Fruit fly (Drosophila melanogaster) whole organism, embryonic: ENCODE results near the gene CG10137.

ENCODE experiments used
- Bdp1 ChIP-seq: fragments of 200-800 bp; sonication (Bioruptor generic); optimal IDR thresholded peaks from 3 replicates; lab custom pipeline; 2016; ENCODE audit warnings: missing biosample characterization, missing genetic modification characterization
- Bgb ChIP-seq: fragments of 200-800 bp; sonication (Bioruptor generic); IDR thresholded peaks from 2 replicates; pipeline ENCODE4 v1.3.6; 2022; ENCODE audit warnings: missing biosample characterization, missing genetic modification characterization; ENCODE audit not compliant: partially characterized antibody
- CG10366 ChIP-seq: fragments of 200-800 bp; sonication (Bioruptor generic); IDR thresholded peaks from 2 replicates; pipeline ENCODE4 v1.3.6; 2022; ENCODE audit warnings: missing biosample characterization, missing genetic modification characterization
- CG10959 ChIP-seq: fragments of 200-800 bp; sonication (Bioruptor generic); IDR thresholded peaks from 2 replicates; pipeline ENCODE4 v1.3.6; 2022; ENCODE audit warnings: missing biosample characterization, missing genetic modification characterization
- CG11398 ChIP-seq: fragments of 200-800 bp; sonication (Bioruptor generic); optimal IDR thresholded peaks from 2 replicates; lab custom pipeline; 2016; ENCODE audit warnings: missing biosample characterization, missing genetic modification characterization
- CG1233 ChIP-seq: fragments of 200-800 bp; sonication (Bioruptor generic); optimal IDR thresholded peaks from 4 replicates; lab custom pipeline; 2018; ENCODE audit warnings: missing biosample characterization, mild to moderate bottlenecking, missing genetic modification characterization
- CG14667 ChIP-seq: fragments of 200-800 bp; sonication (Bioruptor generic); IDR thresholded peaks from 2 replicates; pipeline ENCODE4 v1.3.6; 2022; ENCODE audit warnings: missing biosample characterization, missing genetic modification characterization
- CG15601 ChIP-seq: fragments of 200-800 bp; sonication (Bioruptor generic); optimal IDR thresholded peaks from 3 replicates; lab custom pipeline; 2019; ENCODE audit warnings: missing biosample characterization, mild to moderate bottlenecking, missing genetic modification characterization, moderate library complexity
- CG1602 ChIP-seq: fragments of 200-800 bp; sonication (Bioruptor generic); optimal IDR thresholded peaks from 3 replicates; lab custom pipeline; 2016; ENCODE audit warnings: missing biosample characterization, missing genetic modification characterization
- CG17802 ChIP-seq: fragments of 200-800 bp; sonication (Bioruptor generic); optimal IDR thresholded peaks from 2 replicates; lab custom pipeline; 2018; ENCODE audit warnings: missing biosample characterization, mild to moderate bottlenecking, missing genetic modification characterization, moderate library complexity
- CG17912 ChIP-seq: fragments of 200-800 bp; sonication (Bioruptor generic); optimal IDR thresholded peaks from 2 replicates; lab custom pipeline; 2018; ENCODE audit warnings: missing biosample characterization, mild to moderate bottlenecking, missing genetic modification characterization
- CG2129 ChIP-seq: fragments of 200-800 bp; sonication (Bioruptor generic); IDR thresholded peaks from 2 replicates; pipeline ENCODE4 v1.3.6; 2022; ENCODE audit warnings: missing biosample characterization, missing genetic modification characterization; ENCODE audit not compliant: partially characterized antibody
- CG2199 ChIP-seq: fragments of 200-800 bp; sonication (Bioruptor generic); IDR thresholded peaks from 3 replicates; pipeline ENCODE4 v1.3.6; 2022; ENCODE audit warnings: missing biosample characterization, missing genetic modification characterization
- CG2712 ChIP-seq: fragments of 200-800 bp; optimal IDR thresholded peaks from 3 replicates; lab custom pipeline; 2019; ENCODE audit warnings: missing biosample characterization, mild to moderate bottlenecking, missing genetic modification characterization, moderate library complexity
- CG2875 ChIP-seq: fragments of 200-800 bp; sonication (Bioruptor generic); optimal IDR thresholded peaks from 2 replicates; lab custom pipeline; 2017; ENCODE audit warnings: missing biosample characterization, mild to moderate bottlenecking, missing genetic modification characterization, missing genetic modification reagents
- CG30431 ChIP-seq: fragments of 200-800 bp; sonication (Bioruptor generic); optimal IDR thresholded peaks from 2 replicates; lab custom pipeline; 2017; ENCODE audit warnings: missing biosample characterization, missing genetic modification characterization
- CG31441 ChIP-seq: fragments of 200-800 bp; sonication (Bioruptor generic); IDR thresholded peaks from 2 replicates; pipeline ENCODE4 v1.3.6; 2022; ENCODE audit warnings: missing biosample characterization, missing genetic modification characterization
- CG3163 ChIP-seq: fragments of 200-800 bp; sonication (Bioruptor generic); optimal IDR thresholded peaks from 3 replicates; lab custom pipeline; 2016; ENCODE audit warnings: missing biosample characterization, missing genetic modification characterization
- CG33213 ChIP-seq: fragments of 200-800 bp; sonication (Bioruptor generic); optimal IDR thresholded peaks from 3 replicates; lab custom pipeline; 2016; ENCODE audit warnings: missing biosample characterization, missing genetic modification characterization
- CG3995 ChIP-seq: fragments of 200-800 bp; sonication (Bioruptor generic); optimal IDR thresholded peaks from 3 replicates; lab custom pipeline; 2016; ENCODE audit warnings: missing biosample characterization, missing genetic modification characterization
- CG4820 ChIP-seq: fragments of 200-800 bp; sonication (Bioruptor generic); optimal IDR thresholded peaks from 3 replicates; lab custom pipeline; 2016; ENCODE audit warnings: missing biosample characterization, missing genetic modification characterization
- CG4854 ChIP-seq: fragments of 200-800 bp; sonication (Bioruptor generic); optimal IDR thresholded peaks from 2 replicates; lab custom pipeline; 2016; ENCODE audit warnings: missing biosample characterization, missing genetic modification characterization, inconsistent platforms
- CG6689 ChIP-seq: fragments of 200-800 bp; sonication (Bioruptor generic); IDR thresholded peaks from 2 replicates; pipeline ENCODE4 v1.3.6; 2022; ENCODE audit warnings: missing biosample characterization, missing genetic modification characterization
- CG7271 ChIP-seq: fragments of 200-800 bp; sonication (Bioruptor generic); optimal IDR thresholded peaks from 2 replicates; lab custom pipeline; 2018; ENCODE audit warnings: missing biosample characterization, mild to moderate bottlenecking, missing genetic modification characterization, moderate library complexity
- Camta ChIP-seq: fragments of 200-800 bp; sonication (Bioruptor generic); optimal IDR thresholded peaks from 2 replicates; lab custom pipeline; 2016; ENCODE audit warnings: missing biosample characterization, missing genetic modification characterization
- Dek ChIP-seq: fragments of 200-800 bp; sonication (Bioruptor generic); optimal IDR thresholded peaks from 3 replicates; lab custom pipeline; 2019; ENCODE audit warnings: missing biosample characterization, mild to moderate bottlenecking, missing genetic modification characterization, moderate library complexity
- Ets65A ChIP-seq: fragments of 200-800 bp; sonication (Bioruptor generic); peaks from one replicate; lab custom pipeline; 2016; ENCODE audit warnings: missing biosample characterization, missing genetic modification characterization
- Gug ChIP-seq: fragments of 200-800 bp; sonication (Bioruptor generic); IDR thresholded peaks from 4 replicates; pipeline ENCODE4 v1.3.6; 2022; ENCODE audit warnings: missing biosample characterization, missing genetic modification characterization
- HLHmδ ChIP-seq: fragments of 200-800 bp; sonication (Bioruptor generic); optimal IDR thresholded peaks from 2 replicates; lab custom pipeline; 2018; ENCODE audit warnings: missing biosample characterization, mild to moderate bottlenecking, missing genetic modification characterization, moderate library complexity
- Lhr ChIP-seq: fragments of 200-800 bp; sonication (Bioruptor generic); optimal IDR thresholded peaks from 3 replicates; lab custom pipeline; 2017; ENCODE audit warnings: mild to moderate bottlenecking, missing biosample characterization, missing genetic modification reagents, missing genetic modification characterization
- Max ChIP-seq: fragments of 200-800 bp; sonication (Bioruptor generic); optimal IDR thresholded peaks from 2 replicates; lab custom pipeline; 2016; ENCODE audit warnings: missing biosample characterization, mild to moderate bottlenecking, missing genetic modification characterization
- Oaz ChIP-seq: fragments of 200-800 bp; sonication (Bioruptor generic); IDR thresholded peaks from 2 replicates; pipeline ENCODE4 v1.3.6; 2022; ENCODE audit warnings: missing biosample characterization, missing genetic modification characterization
- Poxn ChIP-seq: fragments of 200-800 bp; sonication (Bioruptor generic); IDR thresholded peaks from 2 replicates; pipeline ENCODE4 v1.3.6; 2022; ENCODE audit warnings: missing biosample characterization, missing genetic modification characterization
- YL-1 ChIP-seq: fragments of 200-800 bp; sonication (Bioruptor generic); optimal IDR thresholded peaks from 3 replicates; lab custom pipeline; 2017; ENCODE audit warnings: missing biosample characterization, mild to moderate bottlenecking, missing genetic modification characterization
- ato ChIP-seq: fragments of 200-800 bp; sonication (Bioruptor generic); IDR thresholded peaks from 2 replicates; pipeline ENCODE4 v1.3.6; 2022; ENCODE audit warnings: missing biosample characterization, missing genetic modification characterization; ENCODE audit not compliant: partially characterized antibody
- bbx ChIP-seq: fragments of 200-800 bp; sonication (Bioruptor generic); IDR thresholded peaks from 2 replicates; pipeline ENCODE4 v1.3.6; 2022; ENCODE audit warnings: missing biosample characterization, missing genetic modification characterization; ENCODE audit not compliant: partially characterized antibody
- bigmax ChIP-seq: fragments of 200-800 bp; sonication (Bioruptor generic); optimal IDR thresholded peaks from 2 replicates; lab custom pipeline; 2018; ENCODE audit warnings: missing biosample characterization, mild to moderate bottlenecking, missing genetic modification characterization
- bowl ChIP-seq: fragments of 200-800 bp; sonication (Bioruptor generic); IDR thresholded peaks from 2 replicates; pipeline ENCODE4 v1.3.6; 2022; ENCODE audit warnings: missing biosample characterization, missing genetic modification characterization
- corto ChIP-seq: fragments of 200-800 bp; sonication (Bioruptor generic); optimal IDR thresholded peaks from 2 replicates; lab custom pipeline; 2016; ENCODE audit warnings: missing biosample characterization, mild to moderate bottlenecking, missing genetic modification characterization, moderate library complexity
- fd96Cb ChIP-seq: fragments of 200-800 bp; sonication (Bioruptor generic); optimal IDR thresholded peaks from 2 replicates; lab custom pipeline; 2018; ENCODE audit warnings: missing biosample characterization, mild to moderate bottlenecking, missing genetic modification characterization, moderate library complexity
- kni ChIP-seq: fragments of 200-800 bp; sonication (Bioruptor generic); optimal IDR thresholded peaks from 3 replicates; lab custom pipeline; 2017; ENCODE audit warnings: mild to moderate bottlenecking, missing biosample characterization, missing genetic modification reagents, missing genetic modification characterization
- lov ChIP-seq, 2 experiments: fragments of 200-800 bp in 1 of 2; fragments of >200 bp in 1 of 2; sonication (Bioruptor generic) in 1 of 2; IDR thresholded peaks in 1 of 2; optimal IDR thresholded peaks in 1 of 2; 2 replicates in 1 of 2; 3 replicates in 1 of 2; pipeline versions ENCODE4 v1.3.6 to Lab custom; 2017 to 2022; ENCODE audit warnings: missing biosample characterization in 1 of 2, missing genetic modification characterization in 1 of 2
- luna ChIP-seq: fragments of 200-800 bp; sonication (Bioruptor generic); optimal IDR thresholded peaks from 2 replicates; lab custom pipeline; 2016; ENCODE audit warnings: missing biosample characterization, missing genetic modification characterization
- nerfin-1 ChIP-seq: fragments of 200-800 bp; sonication (Bioruptor generic); optimal IDR thresholded peaks from 3 replicates; lab custom pipeline; 2019; ENCODE audit warnings: missing biosample characterization, mild to moderate bottlenecking, missing genetic modification characterization, moderate library complexity
- nom ChIP-seq: fragments of 200-800 bp; sonication (Bioruptor generic); optimal IDR thresholded peaks from 2 replicates; lab custom pipeline; 2017; ENCODE audit warnings: missing biosample characterization, missing genetic modification characterization, mild to moderate bottlenecking, moderate library complexity, missing genetic modification reagents
- repo ChIP-seq: fragments of 200-800 bp; sonication (Bioruptor generic); optimal IDR thresholded peaks from 2 replicates; lab custom pipeline; 2016; ENCODE audit warnings: missing biosample characterization, missing genetic modification characterization
- sisA ChIP-seq: fragments of 200-800 bp; sonication (Bioruptor generic); IDR thresholded peaks from 2 replicates; pipeline ENCODE4 v1.3.6; 2022; ENCODE audit warnings: missing biosample characterization, missing genetic modification characterization
- twi ChIP-seq: fragments of 200-800 bp; optimal IDR thresholded peaks from 2 replicates; lab custom pipeline; 2019; ENCODE audit warnings: missing biosample characterization, mild to moderate bottlenecking, missing genetic modification characterization, moderate library complexity
- zen2 ChIP-seq: fragments of 200-800 bp; sonication (Bioruptor generic); IDR thresholded peaks from 3 replicates; pipeline ENCODE4 v1.3.6; 2022; ENCODE audit warnings: missing biosample characterization, missing genetic modification characterization; ENCODE audit not compliant: partially characterized antibody

CG10137 gene

DNA sequence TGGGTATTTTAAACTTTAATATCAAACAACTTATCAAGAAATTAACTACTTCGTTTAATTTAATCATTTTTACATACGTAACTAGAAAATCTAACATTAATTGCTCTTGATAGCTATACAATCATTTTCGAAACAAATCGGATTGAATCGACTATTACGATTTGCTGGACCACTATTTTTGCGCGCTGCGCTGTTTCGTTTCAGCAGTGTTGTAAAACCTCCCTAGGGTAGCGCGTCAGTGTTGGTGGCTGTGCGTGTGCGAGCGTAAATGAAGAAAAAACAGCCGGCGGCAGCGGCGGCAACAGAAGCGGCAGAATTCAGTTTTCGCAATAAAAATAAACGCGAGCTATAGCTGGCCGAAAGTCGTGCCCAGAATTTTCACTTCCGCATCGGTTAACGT, 6.8 kb downstream of the CG10137 start, which contains the start of gene CG33116 (continued):
- TF ChIP-seq Bgb (peak; percentile 27; the same call in 1 of the 2 replicates), bigmax (GFP tag; lab: Kevin White, UChicago) (peak; percentile 5), CG2712 (tag; lab: Kevin White, UChicago) (peak; percentile 84), CG31441 (GFP tag; lab: Robert Waterston, UW) (peak; percentile 85), bbx (peak; percentile 58), CG2875 (GFP tag; lab: Kevin White, UChicago) (peak; percentile 70), luna (GFP tag; lab: Kevin White, UChicago) (peak; percentile 12), CG11398 (GFP tag; lab: Kevin White, UChicago) (peak; percentile 60), HLHmδ (GFP tag; lab: Kevin White, UChicago) (peak; percentile 23), Ets65A (peak; percentile 98), bowl (0 out of 2 replicates have a peak, but pooled peaks have one; percentile 52), CG2129 (no peak), CG6689 (GFP tag; lab: Robert Waterston, UW) (peak; percentile 64), repo (GFP tag; lab: Kevin White, UChicago) (peak; percentile 82), CG2199 (GFP tag; lab: Robert Waterston, UW) (peak; percentile 89; the same call in 2 of the 3 replicates), kni (GFP tag; lab: Kevin White, UChicago) (peak; percentile 12), CG3995 (GFP tag; lab: Kevin White, UChicago) (peak; percentile 51), CG4820 (peak; percentile 75), CG1602 (GFP tag; lab: Kevin White, UChicago) (peak; percentile 75), Oaz (peak; percentile 56; the same call in 1 of the 2 replicates), Max (GFP tag; lab: Kevin White, UChicago) (peak; percentile 80), Camta (GFP tag; lab: Kevin White, UChicago) (peak; percentile 78), CG4854 (GFP tag; lab: Kevin White, UChicago) (peak; percentile 70), Dek (peak; percentile 62), twi (peak; percentile 64), zen2 (no peak), ato (GFP tag; lab: Robert Waterston, UW) (0 out of 2 replicates have a peak, but pooled peaks have one; percentile 25), Poxn (GFP tag; lab: Robert Waterston, UW) (no peak), CG1233 (peak; percentile 80), CG10366 (peak; percentile 70), YL-1 (GFP tag; lab: Kevin White, UChicago) (peak; percentile 68), Gug (GFP tag; lab: Robert Waterston, UW) (peak; percentile 72), CG10959 (GFP tag; lab: Robert Waterston, UW) (0 out of 2 replicates have a peak, but pooled peaks have one; percentile 32), CG17912 (peak; percentile 56), nerfin-1 (tag; lab: Kevin White, UChicago) (peak; percentile 80), nom (GFP tag; lab: Kevin White, UChicago) (peak; percentile 70), fd96Cb (tag; lab: Kevin White, UChicago) (peak; percentile 72), CG15601 (tag; lab: Kevin White, UChicago) (peak; percentile 79), sisA (GFP tag; lab: Robert Waterston, UW) (peak; percentile 63), CG7271 (tag; lab: Kevin White, UChicago) (peak; percentile 29), corto (GFP tag; lab: Kevin White, UChicago) (peak; percentile 20), CG17802 (tag; lab: Kevin White, UChicago) (peak; percentile 59), lov (optimal IDR thresholded peaks at IDR 0.05; lab: Kevin White, UChicago) (no peak), lov (GFP tag; IDR thresholded peaks at IDR 0.05; lab: Robert Waterston, UW) (peak; percentile 81), Bdp1 (peak; percentile 70), Lhr (GFP tag; lab: Kevin White, UChicago) (peak; percentile 44), CG30431 (peak; percentile 70), CG33213 (GFP tag; lab: Kevin White, UChicago) (peak; percentile 83), CG14667 (GFP tag; lab: Robert Waterston, UW) (no peak), CG3163 (peak; percentile 72)
